Worm (Caenorhabditis elegans): Measurements from ENCODE around the gene famh-136.

The famh-136 gene

ce11 chrIII:8888956-8889355, 1.4 kb downstream of the famh-136 start, which contains the start of gene ZK637.14 (continued):
- TF ChIP-seq unc-39 (tag; optimal IDR thresholded peaks at IDR 0.05) (no peak), ztf-11 (tag; optimal IDR thresholded peaks at IDR 0.05) (no peak), nhr-77 (tag; optimal IDR thresholded peaks at IDR 0.05) (no peak), C34F6.9 (tag; optimal IDR thresholded peaks at IDR 0.05) (peak; percentile 93), sem-4 (tag; optimal IDR thresholded peaks at IDR 0.05) (no peak), elt-1 (tag; optimal IDR thresholded peaks at IDR 0.05) (no peak), egl-27 (tag; optimal IDR thresholded peaks at IDR 0.05) (no peak), R02D3.7 (tag; optimal IDR thresholded peaks at IDR 0.05) (no peak), blmp-1 (tag; optimal IDR thresholded peaks at IDR 0.05; ENCODE audit: insufficient read depth) (no peak), nhr-11 (tag; optimal IDR thresholded peaks at IDR 0.05) (no peak), fos-1 (tag; optimal IDR thresholded peaks at IDR 0.05) (peak; percentile 95)

- no peak for TF ChIP-seq ztf-1 (GFP tag; conservative IDR thresholded peaks at IDR 0.05)
- TF ChIP-seq zag-1 (tag; optimal IDR thresholded peaks at IDR 0.05): no peak
- TF ChIP-seq crh-2 (tag; optimal IDR thresholded peaks at IDR 0.05): no peak
- no peak for TF ChIP-seq Y55F3AM.14 (GFP tag; optimal IDR thresholded peaks at IDR 0.05)
- no peak for TF ChIP-seq R02D3.7 (tag; optimal IDR thresholded peaks at IDR 0.05)
- TF ChIP-seq nhr-12 (tag; optimal IDR thresholded peaks at IDR 0.05): no peak
- TF ChIP-seq gmeb-1 (tag; optimal IDR thresholded peaks at IDR 0.05): no peak
- TF ChIP-seq sem-4 (tag; optimal IDR thresholded peaks at IDR 0.05): no peak
Measured at ce11 chrIII:8889931-8890330, 2.4 kb downstream of the famh-136 start, which contains the start of gene lnkn-1. lnkn-1 (plus strand) TSS chrIII:8890231.

ce11 chrIII:8893464-8893863, 5.9 kb downstream of the famh-136 start, which contains the start of gene ZK637.4:
ZK637.4 (plus strand) TSS chrIII:8893764.
- TF ChIP-seq F13H6.1 (tag; optimal IDR thresholded peaks at IDR 0.05): no peak
- TF ChIP-seq elt-1 (tag; optimal IDR thresholded peaks at IDR 0.05): no peak
- no peak for TF ChIP-seq aly-2 (tag; optimal IDR thresholded peaks at IDR 0.05)
- no peak for TF ChIP-seq skn-1 (tag; optimal IDR thresholded peaks at IDR 0.05)
- no peak for TF ChIP-seq unc-39 (tag; optimal IDR thresholded peaks at IDR 0.05)
- no peak for TF ChIP-seq sma-3 (GFP tag; optimal IDR thresholded peaks at IDR 0.05)
- TF ChIP-seq mab-5 (tag; optimal IDR thresholded peaks at IDR 0.05): no peak
- no peak for TF ChIP-seq Y55F3AM.14 (GFP tag; optimal IDR thresholded peaks at IDR 0.05)
- no peak for TF ChIP-seq dmd-4 (tag; optimal IDR thresholded peaks at IDR 0.05)

- no peak for TF ChIP-seq lin-39 (tag; optimal IDR thresholded peaks at IDR 0.05)
- TF ChIP-seq skn-1 (tag; optimal IDR thresholded peaks at IDR 0.05): no peak
- TF ChIP-seq mbf-1 (tag; optimal IDR thresholded peaks at IDR 0.05): no peak
- TF ChIP-seq nhr-25 (tag; optimal IDR thresholded peaks at IDR 0.05): no peak
- no peak for TF ChIP-seq nhr-6 (tag; optimal IDR thresholded peaks at IDR 0.05)
- no peak for TF ChIP-seq unc-62 (GFP tag; optimal IDR thresholded peaks at IDR 0.05)
- TF ChIP-seq lin-13 (GFP tag; optimal IDR thresholded peaks at IDR 0.05): no peak
- no peak for TF ChIP-seq C34F6.9 (tag; optimal IDR thresholded peaks at IDR 0.05)
- TF ChIP-seq unc-39 (tag; optimal IDR thresholded peaks at IDR 0.05): no peak
- no peak for TF ChIP-seq blmp-1 (tag; optimal IDR thresholded peaks at IDR 0.05; ENCODE audit: insufficient read depth)
- TF ChIP-seq nhr-129 (tag; optimal IDR thresholded peaks at IDR 0.05): no peak
- no peak for TF ChIP-seq lsy-2 (tag; optimal IDR thresholded peaks at IDR 0.05)
Measured at ce11 chrIII:8894782-8895181, 7.2 kb downstream of the famh-136 start, which contains the start of gene asna-1. asna-1 (plus strand) TSS chrIII:8895082.

- TF ChIP-seq crh-2 (tag; optimal IDR thresholded peaks at IDR 0.05) (peak; percentile 44), mbf-1 (tag; optimal IDR thresholded peaks at IDR 0.05) (no peak), ztf-1 (GFP tag; conservative IDR thresholded peaks at IDR 0.05) (no peak), lsy-2 (tag; optimal IDR thresholded peaks at IDR 0.05) (peak; percentile 26 to 84), egl-27 (tag; optimal IDR thresholded peaks at IDR 0.05) (no peak), nhr-11 (tag; optimal IDR thresholded peaks at IDR 0.05) (no peak), C34F6.9 (tag; optimal IDR thresholded peaks at IDR 0.05) (peak; percentile 64), blmp-1 (tag; optimal IDR thresholded peaks at IDR 0.05; ENCODE audit: insufficient read depth) (no peak), skn-1 (tag; optimal IDR thresholded peaks at IDR 0.05) (no peak), unc-55 (GFP tag; optimal IDR thresholded peaks at IDR 0.05) (peak; percentile 83), nhr-6 (tag; optimal IDR thresholded peaks at IDR 0.05) (no peak), lin-13 (GFP tag; optimal IDR thresholded peaks at IDR 0.05) (peak; percentile 39), Y55F3AM.14 (GFP tag; optimal IDR thresholded peaks at IDR 0.05) (no peak), gmeb-1 (tag; optimal IDR thresholded peaks at IDR 0.05) (peak; percentile 66), nhr-10 (tag; optimal IDR thresholded peaks at IDR 0.05) (no peak), dmd-4 (tag; optimal IDR thresholded peaks at IDR 0.05) (no peak), nhr-21 (tag; optimal IDR thresholded peaks at IDR 0.05) (no peak), nhr-237 (tag; optimal IDR thresholded peaks at IDR 0.05) (no peak), unc-39 (tag; optimal IDR thresholded peaks at IDR 0.05) (no peak), nhr-12 (tag; optimal IDR thresholded peaks at IDR 0.05) (no peak), unc-62 (GFP tag; optimal IDR thresholded peaks at IDR 0.05) (no peak), ceh-82 (tag; optimal IDR thresholded peaks at IDR 0.05) (no peak), nhr-129 (tag; optimal IDR thresholded peaks at IDR 0.05) (peak; percentile 39), sem-4 (tag; optimal IDR thresholded peaks at IDR 0.05) (no peak), ztf-11 (tag; optimal IDR thresholded peaks at IDR 0.05) (no peak)
Measured at ce11 chrIII:8899767-8900166, 12.2 kb downstream of the famh-136 start.

Measured in whole organism, L2 larva.